Comparison of ENCODE assay signal across 1 fruit fly cellular context in genomic region chr2L:6065823-6066222, dm6.
A peak's percentile ranks its signal among the peaks of the same experiment; 100 is the strongest.
TF ChIP-seq lines count a peak whose summit lies in the region.

Fbw5 (minus strand) TSS chr2L:6065953.
CG9147 (plus strand) TSS chr2L:6065997.

TF ChIP-seq in whole organism, embryonic, 481 proteins besides CTCF, POLR2A, EP300 and RAD21 (continued from another document and continues in another):
- TF ChIP-seq CG30403 (GFP tag; optimal IDR thresholded peaks at IDR 0.05; lab: Kevin White, UChicago) (peak; percentile 100), cad (GFP tag; optimal IDR thresholded peaks at IDR 0.05; lab: Kevin White, UChicago) (no peak), insv (GFP tag; optimal IDR thresholded peaks at IDR 0.05; lab: Kevin White, UChicago) (peak; percentile 70), CG10959 (GFP tag; IDR thresholded peaks at IDR 0.05; lab: Robert Waterston, UW) (peak; percentile 100), caup (GFP tag; optimal IDR thresholded peaks at IDR 0.05; lab: Kevin White, UChicago; ENCODE audit: severe bottlenecking) (peak; percentile 99), Doc3 (GFP tag; IDR thresholded peaks at IDR 0.05; lab: Robert Waterston, UW; ENCODE audit: partially characterized antibody) (no peak; the same call in 2 of the 3 replicates), emc (GFP tag; optimal IDR thresholded peaks at IDR 0.05; lab: Kevin White, UChicago) (peak; percentile 98), trh (GFP tag; optimal IDR thresholded peaks at IDR 0.05; lab: Kevin White, UChicago) (peak; percentile 99), CG17186 (GFP tag; optimal IDR thresholded peaks at IDR 0.05; lab: Kevin White, UChicago) (peak; percentile 93), otp (GFP tag; IDR thresholded peaks at IDR 0.05; lab: Robert Waterston, UW) (peak; percentile 100), CG2202 (tag; optimal IDR thresholded peaks at IDR 0.05; lab: Kevin White, UChicago) (peak; percentile 99), chn (GFP tag; optimal IDR thresholded peaks at IDR 0.05; lab: Kevin White, UChicago) (peak; percentile 100), Jarid2 (GFP tag; optimal IDR thresholded peaks at IDR 0.05; lab: Kevin White, UChicago) (peak; percentile 89), so (GFP tag; IDR thresholded peaks at IDR 0.05; lab: Robert Waterston, UW) (peak; percentile 100), CG14050 (GFP tag; IDR thresholded peaks at IDR 0.05; lab: Robert Waterston, UW) (peak; percentile 100), H15 (GFP tag; IDR thresholded peaks at IDR 0.05; lab: Robert Waterston, UW) (peak; percentile 99), Awh (GFP tag; IDR thresholded peaks at IDR 0.05; lab: Robert Waterston, UW) (peak; percentile 99), Bgb (GFP tag; IDR thresholded peaks at IDR 0.05; lab: Robert Waterston, UW; ENCODE audit: partially characterized antibody) (peak; percentile 58; the same call in 1 of the 2 replicates), croc (GFP tag; conservative IDR thresholded peaks at IDR 0.05; lab: Robert Waterston, UW) (peak; percentile 99), stwl (tag; optimal IDR thresholded peaks at IDR 0.05; lab: Kevin White, UChicago) (peak; percentile 88), eyg (GFP tag; optimal IDR thresholded peaks at IDR 0.05; lab: Kevin White, UChicago) (peak; percentile 99), vvl (GFP tag; IDR thresholded peaks at IDR 0.05; lab: Robert Waterston, UW) (peak; percentile 100), unpg (GFP tag; optimal IDR thresholded peaks at IDR 0.05; lab: Kevin White, UChicago) (peak; percentile 100), hbn (GFP tag; IDR thresholded peaks at IDR 0.05; lab: Robert Waterston, UW; ENCODE audit: partially characterized antibody) (0 out of 2 replicates have a peak, but pooled peaks have one; percentile 51), CG11093 (GFP tag; IDR thresholded peaks at IDR 0.05; lab: Robert Waterston, UW) (peak; percentile 99), dan (GFP tag; IDR thresholded peaks at IDR 0.05; lab: Robert Waterston, UW) (peak; percentile 95), CG9932 (GFP tag; IDR thresholded peaks at IDR 0.05; lab: Robert Waterston, UW) (peak; percentile 99), HHEX (GFP tag; optimal IDR thresholded peaks at IDR 0.05; lab: Kevin White, UChicago) (peak; percentile 99), gro (GFP tag; optimal IDR thresholded peaks at IDR 0.05; lab: Kevin White, UChicago) (peak; percentile 100), HmgD (GFP tag; optimal IDR thresholded peaks at IDR 0.05; lab: Kevin White, UChicago) (peak; percentile 99), zen2 (GFP tag; IDR thresholded peaks at IDR 0.05; lab: Robert Waterston, UW; ENCODE audit: partially characterized antibody) (peak; percentile 65; the same call in 2 of the 3 replicates), CG43689 (GFP tag; IDR thresholded peaks at IDR 0.05; lab: Robert Waterston, UW) (peak; percentile 99), bowl (GFP tag; IDR thresholded peaks at IDR 0.05; lab: Robert Waterston, UW) (peak; percentile 98), CG32767 (GFP tag; IDR thresholded peaks at IDR 0.05; lab: Robert Waterston, UW) (peak; percentile 100), CG10209 (GFP tag; optimal IDR thresholded peaks at IDR 0.05; lab: Kevin White, UChicago) (peak; percentile 100), sob (GFP tag; IDR thresholded peaks at IDR 0.05; lab: Robert Waterston, UW) (peak; percentile 100), Rfx (GFP tag; IDR thresholded peaks at IDR 0.05; lab: Robert Waterston, UW) (peak; percentile 100), CG31365 (tag; optimal IDR thresholded peaks at IDR 0.05; lab: Kevin White, UChicago) (peak; percentile 92), CG12769 (tag; optimal IDR thresholded peaks at IDR 0.05; lab: Kevin White, UChicago) (peak; percentile 100), Mrtf (GFP tag; IDR thresholded peaks at IDR 0.05; lab: Robert Waterston, UW) (peak; percentile 99), CG7556 (GFP tag; optimal IDR thresholded peaks at IDR 0.05; lab: Kevin White, UChicago) (peak; percentile 100), gsb (GFP tag; IDR thresholded peaks at IDR 0.05; lab: Robert Waterston, UW) (peak; percentile 99), ftz-f1 (GFP tag; optimal IDR thresholded peaks at IDR 0.05; lab: Kevin White, UChicago) (peak; percentile 96), Lpt (GFP tag; optimal IDR thresholded peaks at IDR 0.05; lab: Kevin White, UChicago) (no peak), CG7839 (tag; optimal IDR thresholded peaks at IDR 0.05; lab: Kevin White, UChicago) (peak; percentile 100), CG7271 (tag; optimal IDR thresholded peaks at IDR 0.05; lab: Kevin White, UChicago) (peak; percentile 93), sens (GFP tag; lab: Kevin White, UChicago) (peak; percentile 100), cato (GFP tag; optimal IDR thresholded peaks at IDR 0.05; lab: Kevin White, UChicago; ENCODE audit: borderline replicate concordance) (peak; percentile 99), CG17829 (tag; optimal IDR thresholded peaks at IDR 0.05; lab: Kevin White, UChicago) (peak; percentile 99), CG8765 (GFP tag; IDR thresholded peaks at IDR 0.05; lab: Robert Waterston, UW) (peak; percentile 98), peb (GFP tag; IDR thresholded peaks at IDR 0.05; lab: Robert Waterston, UW) (peak; percentile 99), CG1024 (GFP tag; IDR thresholded peaks at IDR 0.05; lab: Robert Waterston, UW) (peak; percentile 98), Max (GFP tag; optimal IDR thresholded peaks at IDR 0.05; lab: Kevin White, UChicago) (peak; percentile 100), lov (optimal IDR thresholded peaks at IDR 0.05; lab: Kevin White, UChicago) (no peak), lov (GFP tag; IDR thresholded peaks at IDR 0.05; lab: Robert Waterston, UW) (peak; percentile 99), ewg (GFP tag; optimal IDR thresholded peaks at IDR 0.05; lab: Kevin White, UChicago) (peak; percentile 99), CG15479 (GFP tag; optimal IDR thresholded peaks at IDR 0.05; lab: Kevin White, UChicago) (peak; percentile 80), HLH4C (GFP tag; IDR thresholded peaks at IDR 0.05; lab: Robert Waterston, UW; ENCODE audit: partially characterized antibody) (peak; percentile 70), gcm2 (GFP tag; optimal IDR thresholded peaks at IDR 0.05; lab: Kevin White, UChicago) (peak; percentile 98), ash1 (GFP tag; optimal IDR thresholded peaks at IDR 0.05; lab: Kevin White, UChicago) (peak; percentile 97), Hr39 (optimal IDR thresholded peaks at IDR 0.05; lab: Kevin White, UChicago) (no peak), yki (optimal IDR thresholded peaks at IDR 0.05; lab: Kevin White, UChicago) (no peak), Dll (GFP tag; IDR thresholded peaks at IDR 0.05; lab: Robert Waterston, UW; ENCODE audit: partially characterized antibody) (peak; percentile 65), Abd-B (GFP tag; optimal IDR thresholded peaks at IDR 0.05; lab: Kevin White, UChicago) (peak; percentile 99), TFAM (GFP tag; optimal IDR thresholded peaks at IDR 0.05; lab: Kevin White, UChicago) (peak; percentile 93), danr (GFP tag; IDR thresholded peaks at IDR 0.05; lab: Robert Waterston, UW) (peak; percentile 99), CoRest (tag; optimal IDR thresholded peaks at IDR 0.05; lab: Kevin White, UChicago) (peak; percentile 100), CG4820 (GFP tag; optimal IDR thresholded peaks at IDR 0.05; lab: Kevin White, UChicago) (peak; percentile 99), Nf-YA (GFP tag; IDR thresholded peaks at IDR 0.05; lab: Robert Waterston, UW) (peak; percentile 99), odd (GFP tag; optimal IDR thresholded peaks at IDR 0.05; lab: Kevin White, UChicago) (peak; percentile 99), tin (GFP tag; optimal IDR thresholded peaks at IDR 0.05; lab: Kevin White, UChicago) (peak; percentile 99), disco-r (GFP tag; optimal IDR thresholded peaks at IDR 0.05; lab: Kevin White, UChicago) (peak; percentile 99), Bdp1 (GFP tag; optimal IDR thresholded peaks at IDR 0.05; lab: Kevin White, UChicago) (peak; percentile 96), CG17912 (GFP tag; optimal IDR thresholded peaks at IDR 0.05; lab: Kevin White, UChicago) (peak; percentile 96), gem (tag; optimal IDR thresholded peaks at IDR 0.05; lab: Kevin White, UChicago) (peak; percentile 100), mld (GFP tag; IDR thresholded peaks at IDR 0.05; lab: Robert Waterston, UW; ENCODE audit: partially characterized antibody) (0 out of 3 replicates have a peak, but pooled peaks have one; percentile 33), CkIIα-i1 (GFP tag; IDR thresholded peaks at IDR 0.05; lab: Robert Waterston, UW) (peak; percentile 96), grau (tag; optimal IDR thresholded peaks at IDR 0.05; lab: Kevin White, UChicago) (peak; percentile 99), ham (GFP tag; IDR thresholded peaks at IDR 0.05; lab: Robert Waterston, UW) (peak; percentile 99), eve (GFP tag; optimal IDR thresholded peaks at IDR 0.05; lab: Kevin White, UChicago) (peak in 1 of 2 experiments; percentile 70), CG1233 (GFP tag; optimal IDR thresholded peaks at IDR 0.05; lab: Kevin White, UChicago) (peak; percentile 99), H2.0 (GFP tag; IDR thresholded peaks at IDR 0.05; lab: Robert Waterston, UW) (peak; percentile 100), CG6765 (GFP tag; optimal IDR thresholded peaks at IDR 0.05; lab: Kevin White, UChicago) (peak; percentile 93), Optix (GFP tag; IDR thresholded peaks at IDR 0.05; lab: Robert Waterston, UW) (peak; percentile 99), Sry-δ (GFP tag; optimal IDR thresholded peaks at IDR 0.05; lab: Kevin White, UChicago) (peak; percentile 88), gce (GFP tag; IDR thresholded peaks at IDR 0.05; lab: Robert Waterston, UW) (peak; percentile 99), zen (tag; optimal IDR thresholded peaks at IDR 0.05; lab: Kevin White, UChicago) (peak; percentile 99), Dfd (GFP tag; optimal IDR thresholded peaks at IDR 0.05; lab: Kevin White, UChicago) (no peak), CG15269 (tag; optimal IDR thresholded peaks at IDR 0.05; lab: Kevin White, UChicago) (peak; percentile 100), oc (tag; optimal IDR thresholded peaks at IDR 0.05; lab: Kevin White, UChicago) (peak; percentile 100), CG12236 (GFP tag; optimal IDR thresholded peaks at IDR 0.05; lab: Kevin White, UChicago) (peak; percentile 99), CG42726 (GFP tag; IDR thresholded peaks at IDR 0.05; lab: Robert Waterston, UW; ENCODE audit: partially characterized antibody) (no peak), repo (GFP tag; optimal IDR thresholded peaks at IDR 0.05; lab: Kevin White, UChicago) (peak; percentile 99), hth (optimal IDR thresholded peaks at IDR 0.05; lab: Kevin White, UChicago) (no peak), CG15073 (GFP tag; optimal IDR thresholded peaks at IDR 0.05; lab: Kevin White, UChicago) (peak; percentile 92), CG16815 (GFP tag; optimal IDR thresholded peaks at IDR 0.05; lab: Kevin White, UChicago) (peak; percentile 100), CG34376 (GFP tag; optimal IDR thresholded peaks at IDR 0.05; lab: Kevin White, UChicago) (peak; percentile 99), fru (optimal IDR thresholded peaks at IDR 0.05; lab: Kevin White, UChicago) (no peak), CG10366 (GFP tag; IDR thresholded peaks at IDR 0.05; lab: Robert Waterston, UW) (peak; percentile 100), ATbp (GFP tag; optimal IDR thresholded peaks at IDR 0.05; lab: Kevin White, UChicago) (peak; percentile 100), nerfin-1 (tag; optimal IDR thresholded peaks at IDR 0.05; lab: Kevin White, UChicago) (peak; percentile 97), CG17802 (tag; optimal IDR thresholded peaks at IDR 0.05; lab: Kevin White, UChicago) (peak; percentile 93), CG12155 (GFP tag; optimal IDR thresholded peaks at IDR 0.05; lab: Kevin White, UChicago) (peak; percentile 99), CG14710 (tag; optimal IDR thresholded peaks at IDR 0.05; lab: Kevin White, UChicago) (peak; percentile 98), Rx (GFP tag; IDR thresholded peaks at IDR 0.05; lab: Robert Waterston, UW) (peak; percentile 99), CG3726 (GFP tag; IDR thresholded peaks at IDR 0.05; lab: Robert Waterston, UW) (peak; percentile 99), Mes4 (GFP tag; optimal IDR thresholded peaks at IDR 0.05; lab: Kevin White, UChicago) (peak; percentile 99), CG15696 (tag; optimal IDR thresholded peaks at IDR 0.05; lab: Kevin White, UChicago) (peak; percentile 97), Dref (GFP tag; IDR thresholded peaks at IDR 0.05; lab: Robert Waterston, UW) (peak; percentile 76), ato (GFP tag; IDR thresholded peaks at IDR 0.05; lab: Robert Waterston, UW; ENCODE audit: partially characterized antibody) (no peak; the same call in 1 of the 2 replicates), CG8944 (GFP tag; optimal IDR thresholded peaks at IDR 0.05; lab: Kevin White, UChicago) (peak; percentile 99), salm (tag; optimal IDR thresholded peaks at IDR 0.05; lab: Kevin White, UChicago) (peak; percentile 99), CG32532 (GFP tag; IDR thresholded peaks at IDR 0.05; lab: Robert Waterston, UW) (peak; percentile 99), Dip3 (GFP tag; optimal IDR thresholded peaks at IDR 0.05; lab: Kevin White, UChicago) (peak; percentile 99), CrebB (tag; optimal IDR thresholded peaks at IDR 0.05; lab: Kevin White, UChicago) (peak; percentile 100), CG7987 (GFP tag; optimal IDR thresholded peaks at IDR 0.05; lab: Kevin White, UChicago) (peak; percentile 98), CG4854 (GFP tag; optimal IDR thresholded peaks at IDR 0.05; lab: Kevin White, UChicago) (peak; percentile 100), br (optimal IDR thresholded peaks at IDR 0.05; lab: Kevin White, UChicago) (no peak), CG4617 (GFP tag; optimal IDR thresholded peaks at IDR 0.05; lab: Kevin White, UChicago; ENCODE audit: borderline replicate concordance) (peak; percentile 100), Ets65A (GFP tag; lab: Kevin White, UChicago) (peak; percentile 100), scrt (GFP tag; optimal IDR thresholded peaks at IDR 0.05; lab: Kevin White, UChicago) (peak; percentile 97), CG10979 (tag; optimal IDR thresholded peaks at IDR 0.05; lab: Kevin White, UChicago) (peak; percentile 99), CG11247 (GFP tag; IDR thresholded peaks at IDR 0.05; lab: Robert Waterston, UW) (peak; percentile 100), CG6854 (GFP tag; optimal IDR thresholded peaks at IDR 0.05; lab: Kevin White, UChicago) (peak; percentile 98), CG1602 (GFP tag; optimal IDR thresholded peaks at IDR 0.05; lab: Kevin White, UChicago) (peak; percentile 100), Dad (GFP tag; optimal IDR thresholded peaks at IDR 0.05; lab: Kevin White, UChicago) (peak; percentile 99), Blimp-1 (GFP tag; optimal IDR thresholded peaks at IDR 0.05; lab: Kevin White, UChicago) (peak; percentile 99), pfk (GFP tag; optimal IDR thresholded peaks at IDR 0.05; lab: Kevin White, UChicago) (peak; percentile 54), CG13894 (tag; optimal IDR thresholded peaks at IDR 0.05; lab: Kevin White, UChicago) (peak; percentile 98)
